Worm (Caenorhabditis elegans): Measurements from ENCODE around the gene F52D10.2.

- TF ChIP-seq lsl-1 (GFP tag; optimal IDR thresholded peaks at IDR 0.05) (no peak), ets-4 (GFP tag; optimal IDR thresholded peaks at IDR 0.05) (no peak), ama-1 (optimal IDR thresholded peaks at IDR 0.05) (no peak), ama-1 (GFP tag; optimal IDR thresholded peaks at IDR 0.05) (no peak), ceh-40 (GFP tag; IDR thresholded peaks at IDR 0.05) (no peak), T07F8.4 (tag; optimal IDR thresholded peaks at IDR 0.05) (no peak), K12H6.12 (tag; optimal IDR thresholded peaks at IDR 0.05) (no peak)
These were observed 33.4 kb downstream of the F52D10.2 start for ce11 chrX:11558156-11558555.
